Worm (Caenorhabditis elegans): ENCODE measurements around the gene D1044.7.

D1044.7 gene

DNA sequence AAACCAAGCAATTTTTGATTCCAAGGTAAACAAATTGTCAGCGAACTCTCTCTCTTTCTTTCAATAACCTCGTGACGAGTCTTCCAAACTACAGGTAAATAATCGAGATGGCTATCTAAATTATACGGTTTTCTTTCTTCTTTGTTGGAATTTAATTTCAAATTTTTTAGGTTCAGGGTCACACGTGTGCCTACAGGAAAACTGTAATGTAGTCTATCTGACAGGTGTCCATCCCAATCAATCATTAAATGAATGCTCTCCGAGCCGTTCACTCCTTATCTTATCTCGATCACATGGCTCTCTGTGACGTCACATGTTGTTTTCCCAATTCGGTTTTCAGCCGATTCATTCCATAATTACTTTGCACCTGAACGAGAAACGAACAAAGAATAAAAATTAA, 44.5 kb upstream of the D1044.7 start:
- TF ChIP-seq blmp-1 (tag; optimal IDR thresholded peaks at IDR 0.05) = no peak
- TF ChIP-seq unc-62 (GFP tag; optimal IDR thresholded peaks at IDR 0.05) = peak; percentile 47
- no peak for TF ChIP-seq nhr-2 (tag; optimal IDR thresholded peaks at IDR 0.05)
- no peak for TF ChIP-seq snpc-4 (tag; optimal IDR thresholded peaks at IDR 0.05)
- no peak for TF ChIP-seq lsy-2 (tag; optimal IDR thresholded peaks at IDR 0.05)
- no peak for TF ChIP-seq pha-4 (tag; optimal IDR thresholded peaks at IDR 0.05)
- no peak for TF ChIP-seq sptf-1 (tag; optimal IDR thresholded peaks at IDR 0.05)
- peak; percentile 30 for TF ChIP-seq elt-1 (tag; optimal IDR thresholded peaks at IDR 0.05; ENCODE audit: borderline replicate concordance, insufficient read depth)

DNA sequence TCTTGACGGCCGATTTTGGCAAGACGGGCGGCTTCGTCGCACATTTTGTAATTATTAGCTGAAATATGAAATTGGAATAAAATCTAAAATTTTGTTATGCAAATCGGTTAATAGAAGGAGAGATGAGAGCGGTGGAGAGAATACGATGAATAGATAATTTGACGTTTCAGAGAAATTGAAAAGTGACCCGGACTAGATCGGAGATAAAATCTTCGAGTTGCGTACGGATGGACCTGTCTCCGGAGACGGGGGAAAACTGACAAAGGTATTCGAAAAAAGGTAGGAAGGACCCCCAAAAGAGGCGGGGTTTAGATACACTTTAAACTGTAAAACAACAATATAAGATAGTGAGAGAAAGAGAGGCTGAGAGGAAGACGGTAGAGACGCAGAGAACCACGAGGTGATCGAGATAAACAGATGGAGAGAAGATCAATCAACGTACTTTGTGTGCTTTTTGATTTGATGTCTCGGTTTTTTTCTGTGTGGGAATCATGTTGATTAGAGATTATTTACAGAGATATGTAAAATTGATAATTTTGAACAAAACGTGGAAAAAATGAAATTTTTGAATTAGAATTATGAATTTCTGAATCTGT, 43.6 kb upstream of the D1044.7 start, which contains the start of gene F09F7.6:
F09F7.6 (minus strand) TSS at position 64 of the 596 bp plus-strand sequence.
- no peak for TF ChIP-seq blmp-1 (tag; optimal IDR thresholded peaks at IDR 0.05)
- TF ChIP-seq unc-120 (tag; optimal IDR thresholded peaks at IDR 0.05; ENCODE audit: poor library complexity, severe bottlenecking) = peak; percentile 39
- TF ChIP-seq ces-1 (GFP tag; optimal IDR thresholded peaks at IDR 0.05) = no peak
- TF ChIP-seq ceh-83 (GFP tag; optimal IDR thresholded peaks at IDR 0.05) = no peak
- TF ChIP-seq unc-62 (GFP tag; optimal IDR thresholded peaks at IDR 0.05) = no peak
- TF ChIP-seq elt-1 (tag; optimal IDR thresholded peaks at IDR 0.05; ENCODE audit: borderline replicate concordance, insufficient read depth) = peak; percentile 84
- TF ChIP-seq ztf-11 (tag; optimal IDR thresholded peaks at IDR 0.05) = no peak
- no peak for TF ChIP-seq sem-2 (GFP tag; optimal IDR thresholded peaks at IDR 0.05)
- no peak for TF ChIP-seq sptf-1 (tag; optimal IDR thresholded peaks at IDR 0.05)
- TF ChIP-seq M03D4.4 (tag; optimal IDR thresholded peaks at IDR 0.05) = no peak
- TF ChIP-seq drap-1 (GFP tag; optimal IDR thresholded peaks at IDR 0.05) = no peak
- TF ChIP-seq nhr-12 (tag; optimal IDR thresholded peaks at IDR 0.05) = no peak
- no peak for TF ChIP-seq unc-39 (tag; optimal IDR thresholded peaks at IDR 0.05)
- no peak for TF ChIP-seq bed-3 (GFP tag; optimal IDR thresholded peaks at IDR 0.05)
- TF ChIP-seq mls-2 (tag; optimal IDR thresholded peaks at IDR 0.05) = no peak
- no peak for TF ChIP-seq flh-1 (GFP tag; optimal IDR thresholded peaks at IDR 0.05)
- TF ChIP-seq nhr-2 (tag; optimal IDR thresholded peaks at IDR 0.05) = no peak

DNA sequence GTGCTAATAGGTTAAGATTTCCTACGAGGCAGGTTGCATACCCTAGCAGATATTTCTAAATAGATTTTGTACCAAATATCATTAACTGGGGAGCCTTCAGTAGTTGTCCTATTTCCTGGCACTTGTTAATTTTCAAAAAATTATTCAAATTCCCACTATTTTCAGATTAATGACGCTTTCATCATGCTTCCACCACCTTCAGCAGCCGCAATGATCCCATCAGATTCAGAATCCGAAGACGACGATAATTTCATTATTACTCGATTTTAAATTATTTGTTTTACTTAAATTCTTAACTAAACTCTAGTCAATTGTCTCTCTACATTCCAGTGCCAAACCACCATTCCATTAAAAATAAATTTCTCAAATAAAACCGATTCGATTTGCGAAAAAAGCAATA, 42.3 kb upstream of the D1044.7 start:
- TF ChIP-seq ces-1 (GFP tag; optimal IDR thresholded peaks at IDR 0.05) = no peak
- no peak for TF ChIP-seq mep-1 (tag; optimal IDR thresholded peaks at IDR 0.05)
- TF ChIP-seq unc-39 (tag; optimal IDR thresholded peaks at IDR 0.05) = no peak
- TF ChIP-seq blmp-1 (tag; optimal IDR thresholded peaks at IDR 0.05) = no peak
- no peak for TF ChIP-seq unc-62 (GFP tag; optimal IDR thresholded peaks at IDR 0.05)
- no peak for TF ChIP-seq ceh-43 (GFP tag; optimal IDR thresholded peaks at IDR 0.05)
- TF ChIP-seq sem-2 (GFP tag; optimal IDR thresholded peaks at IDR 0.05) = no peak
- TF ChIP-seq sptf-1 (tag; optimal IDR thresholded peaks at IDR 0.05) = no peak
- no peak for TF ChIP-seq zip-8 (tag; optimal IDR thresholded peaks at IDR 0.05)
- TF ChIP-seq nhr-2 (tag; optimal IDR thresholded peaks at IDR 0.05) = no peak

DNA sequence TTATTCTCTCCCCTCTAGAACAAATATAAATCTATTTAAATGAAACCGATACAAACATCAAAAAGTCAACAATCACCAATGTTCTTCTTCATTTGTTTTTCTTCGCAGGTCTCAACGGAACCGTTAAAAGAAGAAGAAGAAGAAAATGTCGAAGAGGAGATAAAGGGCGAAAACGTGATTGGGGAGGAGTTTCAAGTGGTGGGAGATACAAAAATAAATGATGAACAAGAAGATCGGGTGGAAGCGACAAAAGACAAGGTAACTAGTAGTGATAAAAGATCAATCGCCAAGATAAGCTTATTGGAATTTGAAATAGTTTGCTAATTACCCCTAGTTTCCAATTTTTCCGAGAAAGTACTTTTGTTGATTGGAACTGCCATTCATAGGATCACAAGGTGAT, 41.6 kb upstream of the D1044.7 start:
- no peak for TF ChIP-seq drap-1 (GFP tag; optimal IDR thresholded peaks at IDR 0.05)
- TF ChIP-seq snpc-4 (tag; optimal IDR thresholded peaks at IDR 0.05) = no peak
- no peak for TF ChIP-seq sem-2 (GFP tag; optimal IDR thresholded peaks at IDR 0.05)

DNA sequence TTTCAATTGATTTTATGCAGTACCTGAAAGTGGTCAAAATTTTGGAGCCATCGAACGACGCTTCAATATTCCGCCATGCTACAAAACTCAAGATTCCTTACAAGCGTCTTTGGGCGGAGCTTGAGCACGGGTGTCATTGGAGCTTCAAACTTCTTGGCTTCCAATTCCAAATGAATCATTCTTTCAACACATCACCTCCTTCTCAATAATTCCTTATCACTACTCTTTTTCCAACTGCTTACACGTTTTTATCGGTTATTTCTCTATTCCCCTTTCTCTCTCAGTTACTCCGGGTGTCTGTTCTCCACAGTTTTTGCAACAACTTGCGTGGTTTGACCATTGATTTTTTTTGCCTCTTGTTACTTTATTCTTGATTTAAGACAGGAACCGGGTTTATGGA, 38.2 kb upstream of the D1044.7 start, which contains the start of gene F09F7.5:
F09F7.5 (plus strand) TSS at position 258 of the 400 bp plus-strand sequence.
- TF ChIP-seq sem-2 (GFP tag; optimal IDR thresholded peaks at IDR 0.05) (no peak), mab-5 (tag; optimal IDR thresholded peaks at IDR 0.05) (no peak), cnd-1 (tag; optimal IDR thresholded peaks at IDR 0.05) (no peak)

DNA sequence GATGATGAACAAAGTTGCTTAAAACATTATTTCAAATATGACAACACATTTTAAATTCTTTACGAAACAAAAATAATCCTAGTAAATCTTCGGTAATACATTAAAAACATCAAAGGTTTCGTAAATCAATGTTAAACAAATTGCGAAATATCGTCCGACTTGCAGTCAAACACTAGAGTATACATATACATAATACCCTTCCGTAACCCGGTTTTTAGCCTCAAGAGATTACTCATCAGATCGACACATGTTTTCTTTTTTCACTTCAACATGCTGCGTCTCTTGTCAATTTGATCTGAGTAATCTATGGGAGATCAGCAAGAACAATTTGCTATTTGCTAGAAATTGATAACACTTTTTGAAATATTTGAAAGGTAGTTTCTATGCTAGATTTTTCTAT, 37.7 kb upstream of the D1044.7 start:
- TF ChIP-seq cnd-1 (tag; optimal IDR thresholded peaks at IDR 0.05) (no peak), ztf-11 (tag; optimal IDR thresholded peaks at IDR 0.05) (no peak)

DNA sequence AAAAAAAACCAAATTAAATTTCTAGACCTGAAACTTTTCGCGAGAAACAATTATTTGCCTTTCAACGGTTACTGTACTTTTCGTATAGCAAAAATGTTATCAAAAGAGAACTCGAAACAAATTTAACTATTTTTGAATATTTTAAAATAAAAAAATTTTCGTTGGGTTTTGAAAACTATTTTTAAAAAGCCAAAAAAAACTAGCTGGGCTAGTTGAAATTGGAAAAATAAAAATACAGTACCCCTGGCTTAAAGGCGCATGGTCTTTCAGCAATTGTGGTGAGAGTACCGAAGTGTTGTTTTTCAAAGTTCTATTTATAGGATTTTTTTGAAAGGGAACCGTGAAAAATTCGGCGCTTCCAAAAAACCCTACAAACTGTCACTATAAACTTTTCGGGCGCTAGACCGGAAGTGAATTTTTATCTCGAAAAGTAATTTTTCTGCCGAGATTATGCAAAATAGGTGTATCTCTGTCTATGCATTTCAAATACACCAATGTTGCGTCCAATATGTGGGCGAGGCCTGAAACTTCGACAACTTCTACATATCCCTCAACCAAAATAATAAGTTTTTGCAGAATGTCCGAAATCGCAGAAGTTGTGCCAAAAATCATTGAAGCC, 35.3 kb upstream of the D1044.7 start, which contains the start of gene D1044.1:
D1044.1 (plus strand) TSS at position 569 of the 619 bp plus-strand sequence.
- TF ChIP-seq nhr-12 (tag; optimal IDR thresholded peaks at IDR 0.05) (no peak), pha-4 (tag; optimal IDR thresholded peaks at IDR 0.05) (no peak), lsy-2 (tag; optimal IDR thresholded peaks at IDR 0.05) (no peak), unc-39 (tag; optimal IDR thresholded peaks at IDR 0.05) (no peak), lin-13 (tag; optimal IDR thresholded peaks at IDR 0.05) (no peak), nhr-76 (tag; optimal IDR thresholded peaks at IDR 0.05) (no peak)

Measured in whole organism, mixed stage, embryonic.